Worm (Caenorhabditis elegans) whole organism, L3 larva: ENCODE measurements around the gene F16F9.1.

Experiments used
- egl-5 ChIP-seq: fragments of 150-350 bp; optimal IDR thresholded peaks from 2 replicates; lab custom pipeline; 2017; ENCODE audit warnings: missing biosample characterization, missing genetic modification reagents, missing genetic modification characterization, inconsistent platforms
- elt-1 ChIP-seq: fragments of 150-350 bp; optimal IDR thresholded peaks from 2 replicates; lab custom pipeline; 2014; ENCODE audit warnings: missing biosample characterization, missing genetic modification characterization
- elt-2 ChIP-seq: sonication (generic microtip); optimal IDR thresholded peaks from 2 replicates; lab custom pipeline; 2016; ENCODE audit warnings: missing genetic modification reagents, mild to moderate bottlenecking, missing genetic modification characterization, missing compliant biosample characterization
- elt-3 ChIP-seq, 3 experiments: fragments of 150-350 bp in 1 of 3; sonication (generic microtip) in 2 of 3; optimal IDR thresholded peaks; 2 replicates in 2 of 3; 4 replicates in 1 of 3; lab custom pipeline; 2014 to 2017; ENCODE audit warnings: missing biosample characterization in 3 of 3, missing genetic modification characterization in 3 of 3
- jun-1 ChIP-seq: fragments of 150-350 bp; optimal IDR thresholded peaks from 2 replicates; lab custom pipeline; 2014; ENCODE audit warnings: missing biosample characterization, missing genetic modification reagents, missing genetic modification characterization
- mdl-1 ChIP-seq: fragments of 150-350 bp; optimal IDR thresholded peaks from 2 replicates; lab custom pipeline; 2014; ENCODE audit warnings: missing biosample characterization, missing genetic modification characterization
- mml-1 ChIP-seq: fragments of 150-350 bp; sonication (generic microtip); optimal IDR thresholded peaks from 3 replicates; lab custom pipeline; 2014; ENCODE audit warnings: missing biosample characterization, missing genetic modification characterization
- nfya-1 ChIP-seq: sonication (generic microtip); optimal IDR thresholded peaks from 2 replicates; lab custom pipeline; 2017; ENCODE audit warnings: missing genetic modification characterization, mild to moderate bottlenecking, missing compliant biosample characterization, antibody characterized with exemption, moderate library complexity; ENCODE audit not compliant: insufficient read depth
- zag-1 ChIP-seq: fragments of 150-350 bp; optimal IDR thresholded peaks from 2 replicates; lab custom pipeline; 2014; ENCODE audit warnings: missing biosample characterization, missing genetic modification characterization

- peak; percentile 70 for TF ChIP-seq nfya-1
- no peak for TF ChIP-seq mdl-1 (tag; lab: Kevin White, UChicago)
- no peak for TF ChIP-seq jun-1 (tag; lab: Kevin White, UChicago)
- TF ChIP-seq elt-3 (tag; optimal IDR thresholded peaks at IDR 0.05; lab: Kevin White, UChicago): no peak
- peak; percentile 45 for TF ChIP-seq elt-2
- no peak for TF ChIP-seq mml-1 (tag; lab: Kevin White, UChicago)
- no peak for TF ChIP-seq elt-1 (tag; lab: Kevin White, UChicago)
- no peak for TF ChIP-seq zag-1
- no peak for TF ChIP-seq egl-5 (tag; lab: Kevin White, UChicago)
Measured at ce11 chrX:8422020-8422419, 24.2 kb upstream of the F16F9.1 start, which contains the start of gene tag-123.
